Fruit fly (Drosophila melanogaster): ENCODE data around the gene CG3345.

Gene CG3345

dm6 chr2L:228246-228645 is 40.6 kb upstream of the CG3345 start:
- TF ChIP-seq Dfd (GFP tag; optimal IDR thresholded peaks at IDR 0.05) (no peak), woc (GFP tag; optimal IDR thresholded peaks at IDR 0.05) (no peak), Rel (GFP tag; optimal IDR thresholded peaks at IDR 0.05) (no peak), Rel (tag; optimal IDR thresholded peaks at IDR 0.05) (peak; percentile 76), usp (GFP tag; optimal IDR thresholded peaks at IDR 0.05) (no peak), h (GFP tag; optimal IDR thresholded peaks at IDR 0.05) (no peak)

- TF ChIP-seq br (GFP tag; optimal IDR thresholded peaks at IDR 0.05) (no peak), jim (GFP tag; optimal IDR thresholded peaks at IDR 0.05) (no peak), h (GFP tag; optimal IDR thresholded peaks at IDR 0.05) (no peak), Hnf4 (GFP tag; optimal IDR thresholded peaks at IDR 0.05) (no peak), rgr (GFP tag; optimal IDR thresholded peaks at IDR 0.05) (no peak), Hr78 (GFP tag; optimal IDR thresholded peaks at IDR 0.05) (no peak), N (GFP tag; optimal IDR thresholded peaks at IDR 0.05) (no peak), sv (GFP tag; optimal IDR thresholded peaks at IDR 0.05) (no peak), Dfd (GFP tag; optimal IDR thresholded peaks at IDR 0.05) (no peak), fru (GFP tag; optimal IDR thresholded peaks at IDR 0.05) (no peak), Myc (optimal IDR thresholded peaks at IDR 0.05) (no peak), Rel (GFP tag; optimal IDR thresholded peaks at IDR 0.05) (no peak), Rel (tag; optimal IDR thresholded peaks at IDR 0.05) (no peak), sage (GFP tag; optimal IDR thresholded peaks at IDR 0.05) (no peak), lola (GFP tag; optimal IDR thresholded peaks at IDR 0.05) (no peak), Abd-B (GFP tag; optimal IDR thresholded peaks at IDR 0.05) (no peak), Vsx2 (GFP tag; optimal IDR thresholded peaks at IDR 0.05; ENCODE audit: partially characterized antibody) (no peak)
Measured at dm6 chr2L:232187-232586, 36.7 kb upstream of the CG3345 start, which contains the start of gene CG13693. Gene CG13693 (plus strand): TSS chr2L:232487.

- no peak for TF ChIP-seq Jra (GFP tag; optimal IDR thresholded peaks at IDR 0.05)
- TF ChIP-seq Myc (optimal IDR thresholded peaks at IDR 0.05): no peak
- peak; percentile 91 for TF ChIP-seq Dfd (GFP tag; optimal IDR thresholded peaks at IDR 0.05)
- no peak for TF ChIP-seq pan (optimal IDR thresholded peaks at IDR 0.05)
- TF ChIP-seq sv (GFP tag; optimal IDR thresholded peaks at IDR 0.05): no peak
- TF ChIP-seq rgr (GFP tag; optimal IDR thresholded peaks at IDR 0.05): no peak
Measured at dm6 chr2L:240176-240769, 28.6 kb upstream of the CG3345 start.

- TF ChIP-seq Hr78 (GFP tag; optimal IDR thresholded peaks at IDR 0.05) (no peak), GATAd (GFP tag; optimal IDR thresholded peaks at IDR 0.05) (no peak), Dfd (GFP tag; optimal IDR thresholded peaks at IDR 0.05) (peak; percentile 91)
Measured at dm6 chr2L:241415-241814, 27.5 kb upstream of the CG3345 start.

dm6 chr2L:243123-243522 is 25.8 kb upstream of the CG3345 start:
- TF ChIP-seq Abd-B (GFP tag; optimal IDR thresholded peaks at IDR 0.05): no peak
- TF ChIP-seq dl (GFP tag; optimal IDR thresholded peaks at IDR 0.05; ENCODE audit: insufficient read depth in 1 of 2, partially characterized antibody in 2 of 2): no peak
- no peak for TF ChIP-seq brk (GFP tag; optimal IDR thresholded peaks at IDR 0.05)
- TF ChIP-seq Rel (GFP tag; optimal IDR thresholded peaks at IDR 0.05): no peak
- TF ChIP-seq Rel (tag; optimal IDR thresholded peaks at IDR 0.05): no peak
- no peak for TF ChIP-seq pan (optimal IDR thresholded peaks at IDR 0.05)
- TF ChIP-seq dsf (GFP tag; optimal IDR thresholded peaks at IDR 0.05; ENCODE audit: borderline replicate concordance): no peak
- no peak for TF ChIP-seq CG9705 (GFP tag; optimal IDR thresholded peaks at IDR 0.05)
- no peak for TF ChIP-seq foxo (GFP tag; optimal IDR thresholded peaks at IDR 0.05)
- TF ChIP-seq Jra (GFP tag; optimal IDR thresholded peaks at IDR 0.05): no peak
- TF ChIP-seq Hr83 (GFP tag; optimal IDR thresholded peaks at IDR 0.05; ENCODE audit: poor library complexity, severe bottlenecking): no peak
- TF ChIP-seq dmrt93B (GFP tag; optimal IDR thresholded peaks at IDR 0.05): no peak
- TF ChIP-seq h (GFP tag; optimal IDR thresholded peaks at IDR 0.05): no peak
- no peak for TF ChIP-seq Dfd (GFP tag; optimal IDR thresholded peaks at IDR 0.05)
- no peak for TF ChIP-seq Mio (GFP tag; optimal IDR thresholded peaks at IDR 0.05)
- no peak for TF ChIP-seq Dif (GFP tag; optimal IDR thresholded peaks at IDR 0.05; ENCODE audit: partially characterized antibody)

- TF ChIP-seq HLH106 (tag; optimal IDR thresholded peaks at IDR 0.05): no peak
- no peak for TF ChIP-seq CG32264 (GFP tag; optimal IDR thresholded peaks at IDR 0.05)
- TF ChIP-seq jim (GFP tag; optimal IDR thresholded peaks at IDR 0.05): no peak
- no peak for TF ChIP-seq dsf (GFP tag; optimal IDR thresholded peaks at IDR 0.05; ENCODE audit: borderline replicate concordance)
- no peak for TF ChIP-seq GATAd (GFP tag; optimal IDR thresholded peaks at IDR 0.05)
- no peak for TF ChIP-seq CrebA (GFP tag; optimal IDR thresholded peaks at IDR 0.05; ENCODE audit: borderline replicate concordance)
- TF ChIP-seq Dfd (GFP tag; optimal IDR thresholded peaks at IDR 0.05): no peak
Measured at dm6 chr2L:243819-244218, 25.1 kb upstream of the CG3345 start.

Measured in whole organism, wandering third instar larva.